Fruit fly (Drosophila melanogaster) whole organism, prepupa: ENCODE data around the gene CG17239.

Source experiments
- Blimp-1 ChIP-seq: fragments of 200-800 bp; sonication (Bioruptor generic); optimal IDR thresholded peaks from 3 replicates; lab custom pipeline; 2017; ENCODE audit warnings: missing biosample characterization, missing genetic modification characterization, mild to moderate bottlenecking, moderate library complexity, missing genetic modification reagents
- CG10631 ChIP-seq: fragments of 200-800 bp; sonication (Bioruptor generic); optimal IDR thresholded peaks from 2 replicates; lab custom pipeline; 2016; ENCODE audit warnings: missing biosample characterization, missing genetic modification characterization
- CG10669 ChIP-seq: fragments of 200-800 bp; sonication (Bioruptor generic); optimal IDR thresholded peaks from 3 replicates; lab custom pipeline; 2018; ENCODE audit warnings: missing biosample characterization, mild to moderate bottlenecking, missing genetic modification characterization, moderate library complexity
- CG11294 ChIP-seq: fragments of 200-800 bp; sonication (Bioruptor generic); IDR thresholded peaks from 2 replicates; pipeline ENCODE4 v1.3.6; 2022; ENCODE audit warnings: missing biosample characterization, missing genetic modification characterization
- CG15336 ChIP-seq: fragments of 200-800 bp; sonication (Bioruptor generic); IDR thresholded peaks from 2 replicates; pipeline ENCODE4 v1.3.6; 2022; ENCODE audit warnings: missing biosample characterization, missing genetic modification characterization
- CG1621 ChIP-seq: fragments of 200-800 bp; sonication (Bioruptor generic); optimal IDR thresholded peaks from 3 replicates; lab custom pipeline; 2018; ENCODE audit warnings: missing biosample characterization, mild to moderate bottlenecking, missing genetic modification characterization
- CG3032 ChIP-seq: fragments of 200-800 bp; optimal IDR thresholded peaks from 2 replicates; lab custom pipeline; 2019; ENCODE audit warnings: missing biosample characterization, mild to moderate bottlenecking, missing genetic modification characterization, moderate library complexity
- CG34406 ChIP-seq: fragments of 200-800 bp; sonication (Bioruptor generic); optimal IDR thresholded peaks from 3 replicates; lab custom pipeline; 2016; ENCODE audit warnings: missing biosample characterization, missing genetic modification characterization
- CG3919 ChIP-seq: fragments of 200-800 bp; sonication (Bioruptor generic); optimal IDR thresholded peaks from 3 replicates; lab custom pipeline; 2016; ENCODE audit warnings: missing biosample characterization, missing genetic modification characterization
- CG4318 ChIP-seq: fragments of 200-800 bp; sonication (Bioruptor generic); optimal IDR thresholded peaks from 3 replicates; lab custom pipeline; 2017; ENCODE audit warnings: missing biosample characterization, mild to moderate bottlenecking, missing genetic modification characterization
- CG6163 ChIP-seq: fragments of 200-800 bp; sonication (Bioruptor generic); IDR thresholded peaks from 3 replicates; pipeline ENCODE4 v1.3.6; 2022; ENCODE audit warnings: missing biosample characterization, missing genetic modification characterization
- CG6792 ChIP-seq: fragments of 200-800 bp; sonication (Bioruptor generic); optimal IDR thresholded peaks from 3 replicates; lab custom pipeline; 2016; ENCODE audit warnings: missing biosample characterization, missing genetic modification characterization
- CG6854 ChIP-seq: fragments of 200-800 bp; sonication (Bioruptor generic); optimal IDR thresholded peaks from 2 replicates; lab custom pipeline; 2017; ENCODE audit warnings: missing biosample characterization, mild to moderate bottlenecking, missing genetic modification characterization
- CG7368 ChIP-seq: fragments of 200-800 bp; sonication (Bioruptor generic); optimal IDR thresholded peaks from 3 replicates; lab custom pipeline; 2016; ENCODE audit warnings: missing biosample characterization, missing genetic modification characterization
- CG8119 ChIP-seq: fragments of 200-800 bp; sonication (Bioruptor generic); IDR thresholded peaks from 3 replicates; pipeline ENCODE4 v1.3.6; 2022; ENCODE audit warnings: missing biosample characterization, missing genetic modification characterization
- CG8632 ChIP-seq: fragments of 200-800 bp; sonication (Bioruptor generic); optimal IDR thresholded peaks from 3 replicates; lab custom pipeline; 2016; ENCODE audit warnings: missing biosample characterization, missing genetic modification characterization
- CG9139 ChIP-seq: fragments of 200-800 bp; sonication (Bioruptor generic); optimal IDR thresholded peaks from 3 replicates; lab custom pipeline; 2017; ENCODE audit warnings: missing biosample characterization, mild to moderate bottlenecking, missing genetic modification characterization
- Eip78C ChIP-seq: fragments of 200-800 bp; sonication (Bioruptor generic); peaks from one replicate; lab custom pipeline; 2016; ENCODE audit warnings: missing biosample characterization, missing genetic modification characterization
- Eip93F ChIP-seq: fragments of 200-800 bp; sonication (Bioruptor generic); optimal IDR thresholded peaks from 2 replicates; lab custom pipeline; 2016; ENCODE audit warnings: missing biosample characterization, mild to moderate bottlenecking, missing genetic modification characterization
- Gug ChIP-seq: fragments of 200-800 bp; sonication (Bioruptor generic); IDR thresholded peaks from 2 replicates; pipeline ENCODE4 v1.3.6; 2022; ENCODE audit warnings: missing biosample characterization, missing genetic modification characterization
- Hr38 ChIP-seq: sonication (Bioruptor generic); optimal IDR thresholded peaks from 2 replicates; lab custom pipeline; 2016; ENCODE audit warnings: missing biosample characterization, missing genetic modification characterization
- Hr39 ChIP-seq: fragments of 200-800 bp; sonication (Bioruptor generic); optimal IDR thresholded peaks from 2 replicates; lab custom pipeline; 2016; ENCODE audit warnings: missing biosample characterization, missing genetic modification characterization
- Hr4 ChIP-seq: fragments of 200-800 bp; sonication (Bioruptor generic); optimal IDR thresholded peaks from 3 replicates; lab custom pipeline; 2016; ENCODE audit warnings: missing biosample characterization, missing genetic modification characterization
- Lpt ChIP-seq: fragments of 200-800 bp; sonication (Bioruptor generic); optimal IDR thresholded peaks from 3 replicates; lab custom pipeline; 2016; ENCODE audit warnings: missing biosample characterization, missing genetic modification characterization
- Met ChIP-seq: fragments of 200-800 bp; sonication (Bioruptor generic); optimal IDR thresholded peaks from 3 replicates; lab custom pipeline; 2016; ENCODE audit warnings: missing biosample characterization, missing genetic modification characterization
- Sox102F ChIP-seq: fragments of 200-800 bp; sonication (Bioruptor generic); optimal IDR thresholded peaks from 2 replicates; lab custom pipeline; 2016; ENCODE audit warnings: missing biosample characterization, mild to moderate bottlenecking, missing genetic modification characterization
- Sox14 ChIP-seq: fragments of 200-800 bp; sonication (Bioruptor generic); optimal IDR thresholded peaks from 3 replicates; lab custom pipeline; 2016; ENCODE audit warnings: missing biosample characterization, missing genetic modification characterization
- Sox15 ChIP-seq: fragments of 200-800 bp; sonication (Bioruptor generic); optimal IDR thresholded peaks from 3 replicates; lab custom pipeline; 2016; ENCODE audit warnings: missing biosample characterization, missing genetic modification characterization
- acj6 ChIP-seq: fragments of 200-800 bp; sonication (Bioruptor generic); optimal IDR thresholded peaks from 3 replicates; lab custom pipeline; 2016; ENCODE audit warnings: missing biosample characterization, missing genetic modification characterization
- dac ChIP-seq: fragments of 200-800 bp; sonication (Bioruptor generic); optimal IDR thresholded peaks from 2 replicates; lab custom pipeline; 2017; ENCODE audit warnings: missing biosample characterization, mild to moderate bottlenecking, missing genetic modification characterization
- dsx ChIP-seq: fragments of 200-800 bp; optimal IDR thresholded peaks from 3 replicates; lab custom pipeline; 2019; ENCODE audit warnings: missing biosample characterization, mild to moderate bottlenecking, missing genetic modification characterization, moderate library complexity; ENCODE audit not compliant: poor library complexity, severe bottlenecking
- fd59A ChIP-seq: fragments of 200-800 bp; sonication (Bioruptor generic); optimal IDR thresholded peaks from 2 replicates; lab custom pipeline; 2017; ENCODE audit warnings: missing biosample characterization, mild to moderate bottlenecking, missing genetic modification characterization, missing genetic modification reagents
- fd85E ChIP-seq: fragments of 200-800 bp; sonication (Bioruptor generic); optimal IDR thresholded peaks from 3 replicates; lab custom pipeline; 2016; ENCODE audit warnings: missing biosample characterization, missing genetic modification characterization
- fkh ChIP-seq: fragments of 200-800 bp; sonication (Bioruptor generic); optimal IDR thresholded peaks from 3 replicates; lab custom pipeline; 2017; ENCODE audit warnings: missing biosample characterization, mild to moderate bottlenecking, missing genetic modification characterization, moderate library complexity
- lz ChIP-seq: fragments of 200-800 bp; sonication (Bioruptor generic); optimal IDR thresholded peaks from 3 replicates; lab custom pipeline; 2016; ENCODE audit warnings: missing biosample characterization, missing genetic modification characterization
- pdm3 ChIP-seq: fragments of 200-800 bp; sonication (Bioruptor generic); optimal IDR thresholded peaks from 3 replicates; lab custom pipeline; 2016; ENCODE audit warnings: missing biosample characterization, missing genetic modification characterization
- topi ChIP-seq: fragments of 200-800 bp; sonication (Bioruptor generic); optimal IDR thresholded peaks from 3 replicates; lab custom pipeline; 2016; ENCODE audit warnings: missing biosample characterization, missing genetic modification characterization
- vri ChIP-seq: fragments of 200-800 bp; sonication (Bioruptor generic); optimal IDR thresholded peaks from 3 replicates; lab custom pipeline; 2016; ENCODE audit warnings: missing biosample characterization, mild to moderate bottlenecking, missing genetic modification characterization

Gene CG17239

DNA sequence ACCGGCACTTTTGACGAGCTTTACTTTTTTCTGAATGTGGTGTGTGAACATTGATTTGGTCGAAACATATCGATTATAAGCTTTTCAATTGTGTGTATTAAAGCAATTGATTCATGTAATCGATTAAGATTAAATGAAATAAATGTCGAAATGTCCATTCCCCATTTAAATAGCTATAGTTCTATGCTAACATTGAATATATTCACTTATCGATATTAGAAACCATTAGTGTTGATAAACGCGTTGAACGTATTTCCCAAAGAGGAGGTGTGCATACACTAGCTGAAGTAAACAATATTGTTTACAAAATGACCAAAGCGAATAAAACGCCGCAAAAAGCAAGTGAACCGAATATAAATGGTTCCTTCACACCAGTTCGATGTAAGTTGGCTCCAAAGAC, 38.1 kb downstream of the CG17239 start, which contains the start of the genes Uch and CG34174 (continued):
- TF ChIP-seq Met (GFP tag; lab: Kevin White, UChicago) (no peak), dac (GFP tag; lab: Kevin White, UChicago) (no peak), Sox15 (GFP tag; lab: Kevin White, UChicago) (no peak), CG6163 (GFP tag; lab: Robert Waterston, UW) (no peak), CG3032 (peak; percentile 18), Hr39 (no peak), Hr38 (no peak), Hr4 (no peak), Sox102F (GFP tag; lab: Kevin White, UChicago) (no peak), topi (GFP tag; lab: Kevin White, UChicago) (peak; percentile 36), Gug (no peak), CG6854 (no peak), Sox14 (GFP tag; lab: Kevin White, UChicago) (peak; percentile 70), pdm3 (no peak), CG6792 (GFP tag; lab: Kevin White, UChicago) (no peak), CG7368 (no peak)

DNA sequence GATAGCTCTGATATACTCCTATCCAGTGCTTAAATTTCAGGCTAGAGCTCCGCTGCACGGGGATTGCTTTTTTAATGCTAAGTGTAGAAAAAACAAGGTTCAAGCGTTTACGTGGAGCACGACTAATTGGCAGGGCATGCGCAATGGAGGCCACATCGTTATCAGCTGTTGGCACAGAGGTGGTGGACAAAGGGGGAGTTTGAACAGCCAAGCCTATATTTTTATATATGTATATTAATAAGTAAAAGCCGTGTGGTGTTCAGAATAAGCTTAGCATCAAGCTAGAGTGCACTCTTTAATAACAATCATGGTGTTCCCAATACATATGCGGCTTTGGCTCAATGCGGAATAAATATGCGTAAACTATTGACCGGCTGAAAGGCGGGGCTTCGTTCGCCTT, 39.7 kb downstream of the CG17239 start, which contains the start of gene CG15385:
Gene CG15385 (minus strand): TSS at position 94 of the 400 bp plus-strand sequence.
- TF ChIP-seq CG6792 (GFP tag; lab: Kevin White, UChicago) (no peak), CG1621 (tag; lab: Kevin White, UChicago) (no peak), Eip78C (peak; percentile 58), Eip93F (GFP tag; lab: Kevin White, UChicago) (no peak)

DNA sequence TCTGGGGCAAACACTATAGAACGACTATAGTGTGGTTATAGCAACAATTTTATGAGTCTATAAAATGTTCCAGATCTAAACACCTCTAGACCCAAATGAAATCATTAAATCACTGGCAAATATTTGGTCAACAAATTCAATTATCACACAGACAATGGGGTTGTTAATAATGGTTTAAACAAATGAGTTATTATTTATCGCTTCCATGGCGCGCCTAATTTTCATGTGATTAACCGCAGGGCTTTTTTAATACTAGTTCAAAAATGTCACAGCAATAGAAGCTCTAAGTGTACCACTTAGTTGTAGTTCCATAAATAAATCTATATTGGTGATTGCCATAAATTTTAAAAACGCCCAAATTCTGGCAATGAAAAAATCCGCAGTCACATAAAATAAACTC, 43.1 kb downstream of the CG17239 start, which contains the start of gene CG33124:
Gene CG33124 (minus strand): TSS at position 101 of the 400 bp plus-strand sequence.
- TF ChIP-seq CG10631 (GFP tag; lab: Kevin White, UChicago) (no peak), fd59A (GFP tag; lab: Kevin White, UChicago) (no peak), vri (GFP tag; lab: Kevin White, UChicago) (no peak), CG6854 (no peak), fd85E (no peak), CG15336 (GFP tag; lab: Robert Waterston, UW) (no peak), CG34406 (no peak), CG8119 (GFP tag; lab: Robert Waterston, UW) (no peak), Sox15 (GFP tag; lab: Kevin White, UChicago) (no peak), lz (no peak), CG8632 (GFP tag; lab: Kevin White, UChicago) (no peak), fkh (no peak), Lpt (GFP tag; lab: Kevin White, UChicago) (no peak), CG3032 (no peak), Blimp-1 (GFP tag; lab: Kevin White, UChicago) (no peak)

DNA sequence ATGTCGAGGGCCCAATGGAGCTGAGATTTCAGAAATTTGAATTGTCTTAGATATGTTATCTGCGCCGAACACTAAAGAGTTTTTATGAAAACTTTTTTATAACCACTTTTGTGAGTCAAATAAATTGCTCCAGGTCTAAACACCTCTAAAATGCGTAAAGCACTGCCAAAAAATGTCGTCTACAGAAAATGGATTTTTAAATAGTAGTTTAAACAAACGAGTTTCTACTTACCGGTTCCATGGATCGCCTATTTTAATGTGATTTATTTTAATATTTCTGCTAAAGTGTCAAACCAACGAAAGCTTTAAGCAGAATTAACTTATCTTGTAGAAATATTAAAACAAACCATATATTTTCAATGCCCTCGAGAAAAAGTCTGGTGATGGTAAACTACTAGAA, 46.1 kb downstream of the CG17239 start, which contains the start of gene CG31668:
Gene CG31668 (minus strand): TSS at position 101 of the 400 bp plus-strand sequence.
- TF ChIP-seq CG4318, result no peak
- TF ChIP-seq CG11294 (GFP tag; lab: Robert Waterston, UW), result no peak
- no peak for TF ChIP-seq CG9139 (GFP tag; lab: Kevin White, UChicago)
- TF ChIP-seq CG34406, result no peak
- TF ChIP-seq Met (GFP tag; lab: Kevin White, UChicago), result no peak
- no peak for TF ChIP-seq CG3919
- TF ChIP-seq CG7368, result no peak
- no peak for TF ChIP-seq CG10631 (GFP tag; lab: Kevin White, UChicago)
- TF ChIP-seq Eip93F (GFP tag; lab: Kevin White, UChicago), result no peak
- TF ChIP-seq CG1621 (tag; lab: Kevin White, UChicago), result no peak
- no peak for TF ChIP-seq CG10669 (GFP tag; lab: Kevin White, UChicago)
- TF ChIP-seq Sox14 (GFP tag; lab: Kevin White, UChicago), result no peak
- no peak for TF ChIP-seq CG15336 (GFP tag; lab: Robert Waterston, UW)
- TF ChIP-seq acj6 (GFP tag; lab: Kevin White, UChicago), result no peak
- no peak for TF ChIP-seq topi (GFP tag; lab: Kevin White, UChicago)
- no peak for TF ChIP-seq dsx
- TF ChIP-seq CG3032, result no peak
- no peak for TF ChIP-seq vri (GFP tag; lab: Kevin White, UChicago)
- TF ChIP-seq, all 60 proteins: peak for 0
